Worm (Caenorhabditis elegans) whole organism, L4/young adult: ENCODE data around the gene srw-2.

Experiments
- W03F9.2 ChIP-seq: fragments of 150-350 bp; optimal IDR thresholded peaks from 2 replicates; lab custom pipeline; 2014; ENCODE audit warnings: missing biosample characterization, missing genetic modification characterization
- dao-5 ChIP-seq: sonication (generic microtip); optimal IDR thresholded peaks from 2 replicates; lab custom pipeline; 2016; ENCODE audit warnings: missing genotype, missing genetic modification characterization, moderate library complexity, missing compliant biosample characterization
- him-1 ChIP-seq: sonication (generic microtip); optimal IDR thresholded peaks from 2 replicates; lab custom pipeline; 2016; ENCODE audit warnings: missing genotype, missing genetic modification reagents, missing genetic modification characterization, missing compliant biosample characterization

- TF ChIP-seq him-1 (tag; lab: Kevin White, UChicago) (no peak), W03F9.2 (no peak), dao-5 (tag; lab: Kevin White, UChicago) (no peak)
These were observed 41.3 kb downstream of the srw-2 start for ce11 chrV:2871754-2872504.
